Worm (Caenorhabditis elegans) whole organism, early embryonic: ENCODE data around the gene tufm-1.
A peak's percentile ranks its signal among the peaks of the same experiment; 100 is the strongest.

Source experiments
- B0310.2 ChIP-seq: sonication (generic microtip); optimal IDR thresholded peaks from 2 replicates; lab custom pipeline; 2016; ENCODE audit warnings: mild to moderate bottlenecking, missing genetic modification characterization, missing compliant biosample characterization
- F13C5.2 ChIP-seq: sonication (generic microtip); optimal IDR thresholded peaks from 2 replicates; lab custom pipeline; 2017; ENCODE audit warnings: mild to moderate bottlenecking, missing genetic modification characterization, inconsistent platforms, missing compliant biosample characterization
- aly-1 ChIP-seq: sonication (generic microtip); optimal IDR thresholded peaks from 2 replicates; lab custom pipeline; 2016; ENCODE audit warnings: missing genetic modification characterization, missing compliant biosample characterization
- ama-1 ChIP-seq: fragments of 150-350 bp; optimal IDR thresholded peaks from 2 replicates; lab custom pipeline; 2014
- ceh-13 ChIP-seq: fragments of 200-800 bp; sonication (Bioruptor generic); optimal IDR thresholded peaks from 2 replicates; lab custom pipeline; 2018; ENCODE audit warnings: mild to moderate bottlenecking, missing genetic modification characterization, missing compliant biosample characterization
- ceh-36 ChIP-seq: sonication (generic microtip); optimal IDR thresholded peaks from 2 replicates; lab custom pipeline; 2016; ENCODE audit warnings: missing genetic modification characterization, inconsistent platforms, missing compliant biosample characterization
- ets-7 ChIP-seq: sonication (generic microtip); optimal IDR thresholded peaks from 2 replicates; lab custom pipeline; 2016; ENCODE audit warnings: missing genotype, missing genetic modification characterization, missing compliant biosample characterization
- flt-1 ChIP-seq: fragments of 200-800 bp; sonication (Bioruptor generic); IDR thresholded peaks from 2 replicates; pipeline ENCODE4 v1.3.6; 2022; ENCODE audit warnings: missing genetic modification characterization, missing compliant biosample characterization
- hmbx-1 ChIP-seq: sonication (generic microtip); optimal IDR thresholded peaks from 2 replicates; lab custom pipeline; 2016; ENCODE audit warnings: mild to moderate bottlenecking, missing genetic modification characterization, missing compliant biosample characterization
- hmg-4 ChIP-seq: fragments of 200-800 bp; sonication (Bioruptor generic); optimal IDR thresholded peaks from 2 replicates; lab custom pipeline; 2018; ENCODE audit warnings: mild to moderate bottlenecking, missing genetic modification characterization, missing compliant biosample characterization
- hnd-1 ChIP-seq: sonication (generic microtip); optimal IDR thresholded peaks from 2 replicates; lab custom pipeline; 2016; ENCODE audit warnings: missing genetic modification characterization, missing compliant biosample characterization
- pes-1 ChIP-seq: fragments of 200-800 bp; sonication (Bioruptor generic); IDR thresholded peaks from 2 replicates; pipeline ENCODE4 v1.3.6; 2022; ENCODE audit warnings: missing genetic modification reagents, missing genetic modification characterization, missing compliant biosample characterization
- scrt-1 ChIP-seq: fragments of 200-800 bp; sonication (Bioruptor generic); IDR thresholded peaks from 2 replicates; pipeline ENCODE4 v1.3.6; 2022; ENCODE audit warnings: missing genetic modification characterization, missing compliant biosample characterization
- sea-1 ChIP-seq: fragments of 200-800 bp; sonication (Bioruptor generic); conservative IDR thresholded peaks from 2 replicates; pipeline ENCODE4 v1.3.6; 2022; ENCODE audit warnings: missing genetic modification characterization, missing compliant biosample characterization
- tbx-11 ChIP-seq: fragments of 200-800 bp; sonication (Bioruptor generic); IDR thresholded peaks from 2 replicates; pipeline ENCODE4 v1.3.6; 2022; ENCODE audit warnings: missing genetic modification characterization, missing compliant biosample characterization
- tbx-37 ChIP-seq: fragments of 200-800 bp; sonication (Bioruptor generic); conservative IDR thresholded peaks from 2 replicates; pipeline ENCODE4 v1.3.6; 2022; ENCODE audit warnings: missing genetic modification reagents, missing genetic modification characterization, missing compliant biosample characterization
- tra-4 ChIP-seq: sonication (generic microtip); optimal IDR thresholded peaks from 2 replicates; lab custom pipeline; 2017; ENCODE audit warnings: missing genetic modification characterization, missing compliant biosample characterization

tufm-1 gene

DNA sequence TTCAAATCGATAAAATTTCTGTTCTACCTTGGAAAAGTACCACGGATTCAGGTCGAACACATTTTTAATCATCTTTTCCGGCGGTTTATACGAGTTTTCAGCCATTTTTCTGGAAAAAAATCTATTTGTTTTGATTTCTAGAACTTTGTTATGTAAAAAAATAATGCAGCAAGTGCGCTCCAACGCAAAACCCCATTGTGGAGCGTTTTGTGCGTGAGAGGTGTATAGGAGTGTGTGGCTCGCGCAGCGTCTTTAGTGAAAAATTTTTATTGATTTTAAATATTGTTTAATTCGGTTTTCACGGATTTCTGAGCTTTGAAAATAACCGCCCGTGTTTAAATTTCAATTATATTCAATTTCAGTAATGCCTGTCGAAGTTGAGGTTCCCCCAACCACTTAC lies 28.9 kb downstream of the tufm-1 start, which contains the start of gene Y71H2AM.20:
Y71H2AM.20 (minus strand) TSS at position 109 of the 400 bp plus-strand sequence.
- TF ChIP-seq aly-1 (tag; lab: Kevin White, UChicago) (no peak), hnd-1 (tag; lab: Kevin White, UChicago) (no peak), tra-4 (tag; lab: Kevin White, UChicago) (peak; percentile 5), sea-1 (GFP tag; lab: Robert Waterston, UW) (peak; percentile 72), B0310.2 (tag; lab: Kevin White, UChicago) (peak; percentile 44), F13C5.2 (peak; percentile 87), ets-7 (no peak), scrt-1 (0 out of 2 replicates have a peak, but pooled peaks have one; percentile 55), pes-1 (GFP tag; lab: Robert Waterston, UW) (peak; percentile 73), ama-1 (lab: Kevin White, UChicago) (no peak), hmg-4 (GFP tag; lab: Kevin White, UChicago) (peak; percentile 28), tbx-11 (GFP tag; lab: Robert Waterston, UW) (0 out of 2 replicates have a peak, but pooled peaks have one; percentile 38), ceh-36 (tag; lab: Kevin White, UChicago) (peak; percentile 58), flt-1 (0 out of 2 replicates have a peak, but pooled peaks have one; percentile 53), ceh-13 (no peak), hmbx-1 (tag; lab: Kevin White, UChicago) (no peak), tbx-37 (GFP tag; lab: Robert Waterston, UW) (peak; percentile 37; the same call in 1 of the 2 replicates)

DNA sequence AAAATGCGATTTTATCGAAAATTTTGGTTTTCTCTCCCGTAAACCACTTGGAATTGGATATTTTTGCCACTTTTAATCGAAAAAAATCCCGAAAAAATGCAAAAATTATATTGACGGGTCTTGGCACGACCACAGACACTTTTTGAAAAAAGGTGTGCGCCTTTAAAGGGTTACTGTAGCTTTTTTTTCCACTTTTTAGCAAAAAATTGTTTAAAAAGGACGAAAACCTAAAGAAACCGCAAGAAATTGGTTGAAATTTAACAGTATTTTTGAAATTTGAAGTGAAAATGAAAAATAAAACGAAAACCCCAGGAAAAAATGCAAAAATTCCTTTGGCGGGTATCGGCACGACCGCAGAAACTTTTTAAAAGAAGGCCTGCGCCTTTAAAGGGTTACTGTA lies 32.9 kb downstream of the tufm-1 start:
- TF ChIP-seq sea-1 (GFP tag; lab: Robert Waterston, UW) (no peak), flt-1 (no peak), ama-1 (lab: Kevin White, UChicago) (no peak), hmbx-1 (tag; lab: Kevin White, UChicago) (no peak), scrt-1 (no peak), ceh-36 (tag; lab: Kevin White, UChicago) (no peak), F13C5.2 (no peak), tbx-11 (GFP tag; lab: Robert Waterston, UW) (no peak), ceh-13 (no peak), tbx-37 (GFP tag; lab: Robert Waterston, UW) (no peak), B0310.2 (tag; lab: Kevin White, UChicago) (no peak), ets-7 (no peak), tra-4 (tag; lab: Kevin White, UChicago) (no peak), aly-1 (tag; lab: Kevin White, UChicago) (no peak), pes-1 (GFP tag; lab: Robert Waterston, UW) (no peak), hmg-4 (GFP tag; lab: Kevin White, UChicago) (no peak), hnd-1 (tag; lab: Kevin White, UChicago) (no peak)

DNA sequence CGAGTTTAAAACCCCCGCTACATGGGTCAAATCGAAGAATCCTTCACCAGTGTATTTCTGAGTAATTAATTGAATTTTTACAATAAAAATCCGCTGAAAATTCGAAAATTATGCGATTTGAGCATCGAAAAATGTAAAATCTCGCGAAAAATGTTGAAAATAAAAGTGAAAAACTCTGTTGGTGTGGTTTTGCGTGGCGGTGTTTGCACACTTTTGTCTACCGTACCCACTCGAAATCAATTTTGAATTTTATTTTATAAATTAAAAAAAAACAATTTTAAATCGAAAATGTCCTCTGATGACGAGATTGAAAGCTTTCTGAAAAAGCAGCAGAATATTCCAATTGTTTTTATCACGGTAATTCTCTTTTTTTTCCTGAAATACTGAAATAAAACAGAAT lies 34.0 kb downstream of the tufm-1 start, which contains the start of gene Y71H2AM.6:
Y71H2AM.6 (plus strand) TSS at position 264 of the 400 bp plus-strand sequence.
- TF ChIP-seq ceh-13 (no peak), hmbx-1 (tag; lab: Kevin White, UChicago) (no peak), hmg-4 (GFP tag; lab: Kevin White, UChicago) (no peak), B0310.2 (tag; lab: Kevin White, UChicago) (no peak), scrt-1 (no peak), F13C5.2 (peak; percentile 20)

DNA sequence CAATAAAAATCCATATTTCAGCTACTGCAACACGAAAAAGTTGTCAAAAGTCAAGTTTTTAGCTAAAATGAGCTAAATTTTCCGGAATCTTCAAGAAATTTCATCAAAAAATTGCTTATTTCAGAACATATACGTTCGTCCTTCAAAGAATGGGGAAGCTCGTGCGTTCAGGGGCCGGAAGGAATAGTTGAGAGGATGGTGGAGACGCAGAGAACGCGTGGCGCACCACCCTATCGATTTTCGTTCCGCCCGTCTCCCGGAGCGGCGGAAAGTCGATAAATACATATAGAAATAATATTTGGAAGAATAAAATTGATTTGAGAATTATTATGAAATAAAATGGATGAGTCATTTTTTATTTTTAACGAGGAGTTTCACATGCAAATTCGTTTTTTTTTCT lies 34.5 kb downstream of the tufm-1 start:
- TF ChIP-seq tbx-11 (GFP tag; lab: Robert Waterston, UW) (no peak), ceh-36 (tag; lab: Kevin White, UChicago) (no peak), aly-1 (tag; lab: Kevin White, UChicago) (no peak), tbx-37 (GFP tag; lab: Robert Waterston, UW) (no peak), F13C5.2 (no peak), scrt-1 (no peak), ama-1 (lab: Kevin White, UChicago) (no peak), ets-7 (peak; percentile 76)

DNA sequence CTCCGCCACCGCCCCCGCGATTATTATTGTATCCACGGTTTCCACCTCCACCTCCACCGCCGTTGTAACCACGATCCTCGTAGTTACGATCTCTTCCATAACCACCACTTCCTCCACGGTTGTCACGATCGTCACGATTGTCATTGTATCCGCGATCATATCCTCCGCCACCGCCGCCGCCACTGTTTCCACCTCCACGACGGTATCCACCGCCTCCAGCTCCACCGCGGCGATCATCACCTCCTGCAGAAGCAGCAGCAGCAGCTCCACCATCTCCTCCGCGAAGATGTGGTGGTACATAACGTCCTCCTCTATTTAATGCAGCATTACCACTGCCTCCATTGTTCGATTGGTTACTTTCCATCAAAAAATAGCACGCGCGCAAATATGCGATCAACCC lies 36.1 kb downstream of the tufm-1 start, which contains the start of gene laf-1:
laf-1 (minus strand) TSS at position 399 of the 400 bp plus-strand sequence.
- TF ChIP-seq F13C5.2 (no peak), tbx-11 (GFP tag; lab: Robert Waterston, UW) (no peak), aly-1 (tag; lab: Kevin White, UChicago) (no peak), B0310.2 (tag; lab: Kevin White, UChicago) (no peak), flt-1 (no peak), scrt-1 (no peak)

DNA sequence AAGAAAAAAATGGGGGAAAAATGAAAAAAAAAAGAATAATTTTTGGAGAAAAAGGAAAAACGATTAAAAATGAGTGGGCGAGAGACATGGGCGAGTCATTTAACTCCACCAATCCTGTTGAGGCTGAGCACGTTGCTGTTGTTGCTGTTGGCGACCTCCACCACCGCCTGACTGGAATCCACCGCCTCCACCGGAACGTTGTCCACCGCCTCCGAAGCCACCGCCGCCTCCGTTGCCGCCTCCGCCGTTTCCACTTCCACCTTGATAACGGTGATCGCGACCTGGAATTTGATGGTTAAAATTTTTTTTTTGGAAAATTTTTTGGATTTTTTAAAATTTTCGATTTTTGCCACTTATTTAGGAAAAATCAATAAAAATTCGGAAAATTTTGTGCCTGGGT lies 44.0 kb downstream of the tufm-1 start:
- TF ChIP-seq B0310.2 (tag; lab: Kevin White, UChicago) (no peak), aly-1 (tag; lab: Kevin White, UChicago) (no peak), ama-1 (lab: Kevin White, UChicago) (no peak)

DNA sequence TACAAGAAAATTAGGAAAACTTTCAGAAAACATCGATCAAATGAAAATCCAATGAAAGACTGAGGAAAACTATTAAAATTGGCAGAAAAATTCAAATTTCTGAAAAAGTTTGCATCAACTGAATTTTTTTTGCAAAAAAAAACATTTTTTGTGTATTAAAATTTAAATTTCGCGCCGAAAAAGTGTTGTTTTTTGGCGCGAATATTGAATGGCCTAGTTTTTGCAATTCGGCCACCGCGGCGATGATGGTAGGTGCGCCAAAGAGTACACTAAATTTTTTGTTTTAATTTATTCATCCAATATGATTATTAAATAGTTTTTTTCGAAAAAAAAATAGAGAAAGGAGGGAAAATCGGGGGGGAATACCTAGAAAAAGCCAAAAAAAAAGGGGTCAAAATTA lies 45.7 kb downstream of the tufm-1 start:
- TF ChIP-seq pes-1 (GFP tag; lab: Robert Waterston, UW): no peak
- no peak for TF ChIP-seq ceh-36 (tag; lab: Kevin White, UChicago)
- no peak for TF ChIP-seq hnd-1 (tag; lab: Kevin White, UChicago)
- no peak for TF ChIP-seq tbx-11 (GFP tag; lab: Robert Waterston, UW)
- TF ChIP-seq aly-1 (tag; lab: Kevin White, UChicago): no peak
- no peak for TF ChIP-seq hmg-4 (GFP tag; lab: Kevin White, UChicago)
- TF ChIP-seq sea-1 (GFP tag; lab: Robert Waterston, UW): no peak
- no peak for TF ChIP-seq tbx-37 (GFP tag; lab: Robert Waterston, UW)

DNA sequence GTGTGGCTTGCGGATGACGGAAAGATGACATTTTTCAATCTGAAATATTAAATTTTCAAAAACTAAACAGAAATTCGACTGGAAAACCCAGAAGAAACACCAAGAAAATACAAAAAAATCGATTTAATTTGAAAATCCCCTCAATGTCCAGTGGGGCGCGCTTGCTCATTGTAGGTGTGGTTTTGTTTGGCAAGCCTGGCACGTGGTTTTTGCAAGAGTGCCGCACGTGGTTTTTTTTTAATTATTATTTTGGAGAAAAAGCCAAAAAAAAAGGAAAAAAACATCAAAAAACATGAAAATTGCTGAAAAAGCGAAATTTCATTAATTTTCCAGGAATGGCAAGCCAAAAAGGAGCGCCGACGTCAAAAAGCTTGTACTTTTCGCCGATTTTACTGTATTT lies 46.1 kb downstream of the tufm-1 start, which contains the start of gene swsn-3:
swsn-3 (minus strand) TSS at position 45 of the 400 bp plus-strand sequence.
- TF ChIP-seq tbx-11 (GFP tag; lab: Robert Waterston, UW) (peak; percentile 81), sea-1 (GFP tag; lab: Robert Waterston, UW) (peak; percentile 86), aly-1 (tag; lab: Kevin White, UChicago) (peak; percentile 80), hmbx-1 (tag; lab: Kevin White, UChicago) (peak; percentile 44), F13C5.2 (peak; percentile 96), ceh-13 (peak; percentile 70), ama-1 (lab: Kevin White, UChicago) (no peak), tra-4 (tag; lab: Kevin White, UChicago) (peak; percentile 55), ets-7 (peak; percentile 58), scrt-1 (peak; percentile 84), hnd-1 (tag; lab: Kevin White, UChicago) (peak; percentile 68), B0310.2 (tag; lab: Kevin White, UChicago) (peak; percentile 61), pes-1 (GFP tag; lab: Robert Waterston, UW) (peak; percentile 87), tbx-37 (GFP tag; lab: Robert Waterston, UW) (peak; percentile 79), ceh-36 (tag; lab: Kevin White, UChicago) (peak; percentile 75), hmg-4 (GFP tag; lab: Kevin White, UChicago) (peak; percentile 79), flt-1 (peak; percentile 73; the same call in 1 of the 2 replicates)
